Fruit fly (Drosophila melanogaster) whole organism, wandering third instar larva: ENCODE results near the gene Tnpo.

Experiments used
- Abd-B ChIP-seq: fragments of >200 bp; optimal IDR thresholded peaks from 2 replicates; lab custom pipeline; 2017; ENCODE audit warnings: missing biosample characterization, missing genetic modification characterization
- CG32264 ChIP-seq: fragments of 200-800 bp; sonication (Bioruptor generic); optimal IDR thresholded peaks from 2 replicates; lab custom pipeline; 2016; ENCODE audit warnings: missing biosample characterization, missing genetic modification characterization
- CG9705 ChIP-seq: fragments of 200-800 bp; sonication (Bioruptor generic); optimal IDR thresholded peaks from 2 replicates; lab custom pipeline; 2018; ENCODE audit warnings: missing biosample characterization, mild to moderate bottlenecking, missing genetic modification characterization
- CrebA ChIP-seq: fragments of 200-800 bp; sonication (Bioruptor generic); optimal IDR thresholded peaks from 2 replicates; lab custom pipeline; 2016; ENCODE audit warnings: missing biosample characterization, mild to moderate bottlenecking, missing genetic modification characterization, borderline replicate concordance
- Dfd ChIP-seq: fragments of >200 bp; optimal IDR thresholded peaks from 2 replicates; lab custom pipeline; 2017; ENCODE audit warnings: missing biosample characterization, missing genetic modification characterization
- Dif ChIP-seq: fragments of 200-275, 200-300 bp; sonication (Bioruptor generic); optimal IDR thresholded peaks from 2 replicates; lab custom pipeline; 2018; ENCODE audit warnings: missing biosample characterization, missing genetic modification characterization; ENCODE audit not compliant: partially characterized antibody
- GATAd ChIP-seq: sonication (Bioruptor generic); optimal IDR thresholded peaks from 2 replicates; lab custom pipeline; 2016; ENCODE audit warnings: missing biosample characterization, missing genetic modification characterization
- HLH106 ChIP-seq: fragments of 200-800 bp; optimal IDR thresholded peaks from 3 replicates; lab custom pipeline; 2019; ENCODE audit warnings: missing biosample characterization, mild to moderate bottlenecking, missing genetic modification characterization, moderate library complexity
- Hnf4 ChIP-seq: fragments of 200-800 bp; sonication (Bioruptor generic); optimal IDR thresholded peaks from 2 replicates; lab custom pipeline; 2016; ENCODE audit warnings: missing biosample characterization, mild to moderate bottlenecking, missing genetic modification characterization
- Hr78 ChIP-seq: fragments of >200 bp; optimal IDR thresholded peaks from 2 replicates; lab custom pipeline; 2017; ENCODE audit warnings: missing biosample characterization, missing genetic modification characterization
- Hr83 ChIP-seq: fragments of 200-300 bp; sonication (Bioruptor generic); optimal IDR thresholded peaks from 2 replicates; lab custom pipeline; 2016; ENCODE audit warnings: missing biosample characterization, mild to moderate bottlenecking, missing genetic modification characterization, moderate library complexity; ENCODE audit not compliant: poor library complexity, severe bottlenecking
- Jra ChIP-seq: sonication (Bioruptor generic); optimal IDR thresholded peaks from 2 replicates; lab custom pipeline; 2016; ENCODE audit warnings: missing biosample characterization, missing genetic modification characterization
- Mio ChIP-seq: sonication (Bioruptor generic); optimal IDR thresholded peaks from 2 replicates; lab custom pipeline; 2016; ENCODE audit warnings: missing biosample characterization, missing genetic modification characterization
- Myc ChIP-seq: fragments of >200 bp; optimal IDR thresholded peaks from 2 replicates; lab custom pipeline; 2017
- N ChIP-seq: fragments of >200 bp; optimal IDR thresholded peaks from 2 replicates; lab custom pipeline; 2018; ENCODE audit warnings: missing biosample characterization, missing external identifiers, missing genetic modification characterization
- OdsH ChIP-seq: fragments of 200-800 bp; sonication (Bioruptor generic); optimal IDR thresholded peaks from 2 replicates; lab custom pipeline; 2016; ENCODE audit warnings: missing biosample characterization, mild to moderate bottlenecking, missing genetic modification characterization
- Rel ChIP-seq, 2 experiments: fragments of 200-800 bp; sonication (Bioruptor generic) in 1 of 2; optimal IDR thresholded peaks; 2 replicates in 1 of 2; 3 replicates in 1 of 2; lab custom pipeline; 2016 to 2019; ENCODE audit warnings: mild to moderate bottlenecking in 2 of 2, missing biosample characterization in 2 of 2, missing genetic modification characterization in 2 of 2, moderate library complexity in 1 of 2
- Sp1 ChIP-seq: fragments of 200-800 bp; sonication (Bioruptor generic); optimal IDR thresholded peaks from 3 replicates; lab custom pipeline; 2019; ENCODE audit warnings: missing biosample characterization, mild to moderate bottlenecking, missing genetic modification characterization, moderate library complexity
- Vsx2 ChIP-seq: fragments of 200-300, 225-300 bp; sonication (Bioruptor generic); optimal IDR thresholded peaks from 2 replicates; lab custom pipeline; 2018; ENCODE audit warnings: missing biosample characterization, missing genetic modification characterization; ENCODE audit not compliant: partially characterized antibody
- br ChIP-seq: fragments of 200-800 bp; sonication (Bioruptor generic); optimal IDR thresholded peaks from 2 replicates; lab custom pipeline; 2016; ENCODE audit warnings: missing biosample characterization, missing genetic modification characterization
- brk ChIP-seq: fragments of 200-800 bp; sonication (Bioruptor generic); optimal IDR thresholded peaks from 2 replicates; lab custom pipeline; 2016; ENCODE audit warnings: missing biosample characterization, mild to moderate bottlenecking, missing genetic modification characterization
- dl ChIP-seq, 2 experiments: fragments of 175-275, 200-275 bp in 1 of 2; fragments of 200-275 bp in 1 of 2; sonication (Bioruptor generic); optimal IDR thresholded peaks; lab custom pipeline; 2018; ENCODE audit warnings: mild to moderate bottlenecking in 2 of 2, missing biosample characterization in 2 of 2, missing genetic modification characterization in 2 of 2, moderate library complexity in 2 of 2; ENCODE audit not compliant: partially characterized antibody in 2 of 2, insufficient read depth in 1 of 2
- dmrt93B ChIP-seq: fragments of 200-800 bp; sonication (Bioruptor generic); optimal IDR thresholded peaks from 2 replicates; lab custom pipeline; 2018; ENCODE audit warnings: missing biosample characterization, mild to moderate bottlenecking, missing genetic modification characterization
- dsf ChIP-seq: sonication (Bioruptor generic); optimal IDR thresholded peaks from 2 replicates; lab custom pipeline; 2016; ENCODE audit warnings: missing biosample characterization, missing genetic modification characterization, borderline replicate concordance
- ey ChIP-seq: fragments of 200-800 bp; sonication (Bioruptor generic); optimal IDR thresholded peaks from 2 replicates; lab custom pipeline; 2016; ENCODE audit warnings: missing biosample characterization, missing genetic modification characterization
- foxo ChIP-seq, 2 experiments: fragments of 200-800 bp; sonication (Bioruptor generic); optimal IDR thresholded peaks; 2 replicates in 1 of 2; 3 replicates in 1 of 2; lab custom pipeline; 2016 to 2017; ENCODE audit warnings: missing biosample characterization in 2 of 2, missing genetic modification characterization in 2 of 2
- fru ChIP-seq: fragments of 200-800 bp; sonication (Bioruptor generic); optimal IDR thresholded peaks from 3 replicates; lab custom pipeline; 2016; ENCODE audit warnings: missing biosample characterization, mild to moderate bottlenecking, missing genetic modification characterization
- h ChIP-seq: fragments of 200-800 bp; sonication (Bioruptor generic); optimal IDR thresholded peaks from 3 replicates; lab custom pipeline; 2016; ENCODE audit warnings: missing biosample characterization, mild to moderate bottlenecking, missing genetic modification characterization
- jim ChIP-seq: fragments of 175-275, 200-325 bp; sonication (Bioruptor generic); optimal IDR thresholded peaks from 2 replicates; lab custom pipeline; 2016; ENCODE audit warnings: missing biosample characterization, mild to moderate bottlenecking, missing genetic modification characterization
- lola ChIP-seq: fragments of >200 bp; optimal IDR thresholded peaks from 2 replicates; lab custom pipeline; 2017; ENCODE audit warnings: missing biosample characterization, missing genetic modification characterization
- pan ChIP-seq: fragments of >200 bp; optimal IDR thresholded peaks from 2 replicates; lab custom pipeline; 2017
- psq ChIP-seq: fragments of 200-800 bp; sonication (Bioruptor generic); optimal IDR thresholded peaks from 3 replicates; lab custom pipeline; 2017; ENCODE audit warnings: missing biosample characterization, mild to moderate bottlenecking, missing genetic modification characterization, moderate library complexity
- rgr ChIP-seq: fragments of 200-800 bp; sonication (Bioruptor generic); optimal IDR thresholded peaks from 3 replicates; lab custom pipeline; 2016; ENCODE audit warnings: missing biosample characterization, mild to moderate bottlenecking, missing genetic modification characterization
- sage ChIP-seq: fragments of 200-800 bp; sonication (Bioruptor generic); optimal IDR thresholded peaks from 2 replicates; lab custom pipeline; 2016; ENCODE audit warnings: missing biosample characterization, mild to moderate bottlenecking, missing genetic modification characterization
- sv ChIP-seq: fragments of 200-800 bp; sonication (Bioruptor generic); optimal IDR thresholded peaks from 3 replicates; lab custom pipeline; 2016; ENCODE audit warnings: missing biosample characterization, missing genetic modification characterization
- tai ChIP-seq: sonication (Bioruptor generic); optimal IDR thresholded peaks from 2 replicates; lab custom pipeline; 2016; ENCODE audit warnings: missing biosample characterization, missing genetic modification characterization
- usp ChIP-seq: fragments of >200 bp; optimal IDR thresholded peaks from 2 replicates; lab custom pipeline; 2017; ENCODE audit warnings: missing biosample characterization, missing genetic modification characterization
- woc ChIP-seq: sonication (Bioruptor generic); optimal IDR thresholded peaks from 2 replicates; lab custom pipeline; 2016; ENCODE audit warnings: missing biosample characterization, mild to moderate bottlenecking, missing genetic modification characterization

The Tnpo gene

DNA sequence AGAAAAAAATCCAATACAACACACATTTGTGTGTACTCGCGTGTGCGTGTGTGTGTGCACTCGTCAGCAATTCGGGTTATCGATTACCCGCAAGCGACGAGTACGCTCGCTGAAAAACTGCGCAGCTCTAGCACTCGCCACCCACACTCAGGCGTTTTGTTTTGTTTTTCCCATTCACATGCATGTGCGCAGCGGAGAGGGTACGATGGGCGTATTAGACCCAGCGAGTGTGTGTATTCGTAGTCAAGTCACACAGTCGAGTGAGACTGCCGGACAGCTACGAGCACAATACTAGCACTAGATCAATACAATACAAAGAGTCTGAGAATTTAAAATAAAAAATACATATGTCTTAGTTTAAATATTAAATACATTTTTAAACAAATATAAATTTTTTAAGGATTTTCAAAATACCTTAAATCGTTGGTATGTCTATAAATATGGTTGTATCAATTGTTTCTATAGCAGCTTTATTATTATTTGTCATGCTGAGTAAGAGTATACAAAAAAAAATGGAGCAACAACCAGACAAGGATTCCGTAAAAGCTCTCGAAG is 8.3 kb upstream of the Tnpo start, which contains the start of the genes D19B and CG43293:
TSS of gene D19B (minus strand) at position 37 of the 555 bp plus-strand sequence.
TSS of gene CG43293 (plus strand) at position 306 of the 555 bp plus-strand sequence.
- TF ChIP-seq Jra (GFP tag; lab: Kevin White, UChicago) (no peak), Hnf4 (GFP tag; lab: Kevin White, UChicago) (no peak), jim (GFP tag; lab: Kevin White, UChicago) (peak; percentile 96), rgr (peak; percentile 93), Sp1 (GFP tag; lab: Kevin White, UChicago) (peak; percentile 74), ey (peak; percentile 80), Rel (GFP tag; optimal IDR thresholded peaks at IDR 0.05; lab: Kevin White, UChicago) (no peak), Rel (tag; optimal IDR thresholded peaks at IDR 0.05; lab: Kevin White, UChicago) (peak; percentile 92), foxo (GFP tag; optimal IDR thresholded peaks at IDR 0.05; lab: Kevin White, UChicago) (peak in 1 of 2 experiments; percentile 91), CG32264 (peak; percentile 54), OdsH (GFP tag; lab: Kevin White, UChicago) (peak; percentile 81), Mio (peak; percentile 3), dl (GFP tag; optimal IDR thresholded peaks at IDR 0.05; lab: Kevin White, UChicago; ENCODE audit: insufficient read depth in 1 of 2, partially characterized antibody in 2 of 2) (no peak), Hr78 (GFP tag; lab: Kevin White, UChicago) (no peak), Dif (GFP tag; lab: Kevin White, UChicago) (peak; percentile 60), h (GFP tag; lab: Kevin White, UChicago) (peak; percentile 87), CG9705 (GFP tag; lab: Kevin White, UChicago) (peak; percentile 52), fru (peak; percentile 80), sage (GFP tag; lab: Kevin White, UChicago) (no peak), Vsx2 (GFP tag; lab: Kevin White, UChicago) (no peak), N (GFP tag; lab: Kevin White, UChicago) (no peak), brk (GFP tag; lab: Kevin White, UChicago) (no peak), dmrt93B (peak; percentile 47), GATAd (GFP tag; lab: Kevin White, UChicago) (peak; percentile 70), lola (GFP tag; lab: Kevin White, UChicago) (no peak), CrebA (GFP tag; lab: Kevin White, UChicago) (no peak), HLH106 (peak; percentile 77), usp (no peak), Hr83 (GFP tag; lab: Kevin White, UChicago) (peak; percentile 99), tai (no peak), br (GFP tag; lab: Kevin White, UChicago) (peak; percentile 82), pan (lab: Kevin White, UChicago) (no peak), psq (peak; percentile 85), sv (GFP tag; lab: Kevin White, UChicago) (peak; percentile 79), Dfd (GFP tag; lab: Kevin White, UChicago) (no peak), Myc (peak; percentile 78), dsf (no peak), woc (GFP tag; lab: Kevin White, UChicago) (peak; percentile 91), Abd-B (GFP tag; lab: Kevin White, UChicago) (no peak)

- peak; percentile 65 for TF ChIP-seq Sp1 (GFP tag; lab: Kevin White, UChicago)
- no peak for TF ChIP-seq sage (GFP tag; lab: Kevin White, UChicago)
- TF ChIP-seq ey = peak; percentile 47
- TF ChIP-seq dmrt93B = no peak
- peak; percentile 59 for TF ChIP-seq rgr
- peak; percentile 55 for TF ChIP-seq psq
- TF ChIP-seq dsf = no peak
- TF ChIP-seq sv (GFP tag; lab: Kevin White, UChicago) = peak; percentile 65
- TF ChIP-seq Hnf4 (GFP tag; lab: Kevin White, UChicago) = peak; percentile 66
- peak; percentile 24 for TF ChIP-seq fru
- peak; percentile 79 for TF ChIP-seq woc (GFP tag; lab: Kevin White, UChicago)
- TF ChIP-seq Abd-B (GFP tag; lab: Kevin White, UChicago) = no peak
- TF ChIP-seq CG9705 (GFP tag; lab: Kevin White, UChicago) = peak; percentile 45
- TF ChIP-seq OdsH (GFP tag; lab: Kevin White, UChicago) = peak; percentile 28
- TF ChIP-seq Dfd (GFP tag; lab: Kevin White, UChicago) = no peak
- peak; percentile 30 for TF ChIP-seq Myc
- TF ChIP-seq foxo (GFP tag; optimal IDR thresholded peaks at IDR 0.05; lab: Kevin White, UChicago) = peak in 1 of 2 experiments; percentile 70
- TF ChIP-seq Hr83 (GFP tag; lab: Kevin White, UChicago) = peak; percentile 91
- TF ChIP-seq h (GFP tag; lab: Kevin White, UChicago) = peak; percentile 58
- TF ChIP-seq Dif (GFP tag; lab: Kevin White, UChicago) = peak; percentile 91
- TF ChIP-seq Vsx2 (GFP tag; lab: Kevin White, UChicago) = peak; percentile 96
- TF ChIP-seq brk (GFP tag; lab: Kevin White, UChicago) = no peak
- peak in 1 of 2 experiments; percentile 28 for TF ChIP-seq dl (GFP tag; optimal IDR thresholded peaks at IDR 0.05; lab: Kevin White, UChicago; ENCODE audit: insufficient read depth in 1 of 2, partially characterized antibody in 2 of 2)
- peak; percentile 51 for TF ChIP-seq br (GFP tag; lab: Kevin White, UChicago)
- no peak for TF ChIP-seq Rel (GFP tag; optimal IDR thresholded peaks at IDR 0.05; lab: Kevin White, UChicago)
- peak; percentile 24 for TF ChIP-seq Rel (tag; optimal IDR thresholded peaks at IDR 0.05; lab: Kevin White, UChicago)
- TF ChIP-seq CG32264 = no peak
- peak; percentile 39 for TF ChIP-seq HLH106
These were observed 4.0 kb upstream of the Tnpo start, which contains the start of the genes D19A and CG7386 for dm6 chr3L:6188995-6189927. D19A (minus strand) TSS chr3L:6189123. CG7386 (plus strand) TSS chr3L:6189745.
